Fruit fly (Drosophila melanogaster) whole organism, embryonic: Measurements from ENCODE around the gene RpL13.

Experiments
- Awh ChIP-seq: fragments of 200-800 bp; sonication (Bioruptor generic); IDR thresholded peaks from 2 replicates; pipeline ENCODE4, ENCODE4 v1.3.6; 2022; ENCODE audit warnings: missing biosample characterization, missing genetic modification characterization
- Bteb2 ChIP-seq: fragments of 200-800 bp; sonication (Bioruptor generic); optimal IDR thresholded peaks from 2 replicates; lab custom pipeline; 2016; ENCODE audit warnings: missing biosample characterization, missing genetic modification characterization
- CG10209 ChIP-seq: fragments of 200-800 bp; sonication (Bioruptor generic); optimal IDR thresholded peaks from 3 replicates; lab custom pipeline; 2017; ENCODE audit warnings: missing biosample characterization, mild to moderate bottlenecking, missing genetic modification characterization, missing genetic modification reagents
- CG1024 ChIP-seq: fragments of 200-800 bp; sonication (Bioruptor generic); IDR thresholded peaks from 2 replicates; pipeline ENCODE4 v1.3.6; 2022; ENCODE audit warnings: missing biosample characterization, missing genetic modification characterization
- CG12299 ChIP-seq: fragments of 200-800 bp; sonication (Bioruptor generic); optimal IDR thresholded peaks from 2 replicates; lab custom pipeline; 2018; ENCODE audit warnings: missing biosample characterization, mild to moderate bottlenecking, missing genetic modification characterization
- CG13424 ChIP-seq: fragments of 200-800 bp; sonication (Bioruptor generic); optimal IDR thresholded peaks from 2 replicates; lab custom pipeline; 2019; ENCODE audit warnings: missing biosample characterization, mild to moderate bottlenecking, missing genetic modification characterization, moderate library complexity
- CG14050 ChIP-seq: fragments of 200-800 bp; sonication (Bioruptor generic); IDR thresholded peaks from 3 replicates; pipeline ENCODE4 v1.3.6; 2022; ENCODE audit warnings: missing biosample characterization, missing genetic modification characterization
- CG1603 ChIP-seq: fragments of 200-800 bp; sonication (Bioruptor generic); optimal IDR thresholded peaks from 2 replicates; lab custom pipeline; 2019; ENCODE audit warnings: missing biosample characterization, mild to moderate bottlenecking, missing genetic modification characterization, moderate library complexity
- CG16815 ChIP-seq: fragments of 200-800 bp; sonication (Bioruptor generic); optimal IDR thresholded peaks from 3 replicates; lab custom pipeline; 2017; ENCODE audit warnings: missing biosample characterization, mild to moderate bottlenecking, missing genetic modification characterization
- CG17328 ChIP-seq: fragments of 200-800 bp; sonication (Bioruptor generic); IDR thresholded peaks from 2 replicates; pipeline ENCODE4 v1.3.6; 2022; ENCODE audit warnings: missing biosample characterization, missing genetic modification characterization
- CG17359 ChIP-seq: fragments of 200-800 bp; sonication (Bioruptor generic); optimal IDR thresholded peaks from 3 replicates; lab custom pipeline; 2018; ENCODE audit warnings: missing biosample characterization, mild to moderate bottlenecking, missing genetic modification characterization, moderate library complexity
- CG17829 ChIP-seq: fragments of 200-800 bp; optimal IDR thresholded peaks from 2 replicates; lab custom pipeline; 2019; ENCODE audit warnings: missing biosample characterization, mild to moderate bottlenecking, missing genetic modification characterization, moderate library complexity
- CG18599 ChIP-seq: fragments of 200-800 bp; sonication (Bioruptor generic); optimal IDR thresholded peaks from 3 replicates; lab custom pipeline; 2017; ENCODE audit warnings: missing biosample characterization, missing genetic modification characterization, mild to moderate bottlenecking, moderate library complexity, missing genetic modification reagents
- CG2116 ChIP-seq: fragments of 200-800 bp; sonication (Bioruptor generic); optimal IDR thresholded peaks from 3 replicates; lab custom pipeline; 2018; ENCODE audit warnings: missing biosample characterization, mild to moderate bottlenecking, missing genetic modification characterization
- CG6765 ChIP-seq: fragments of 200-800 bp; sonication (Bioruptor generic); optimal IDR thresholded peaks from 3 replicates; lab custom pipeline; 2017; ENCODE audit warnings: missing biosample characterization, mild to moderate bottlenecking, missing genetic modification characterization
- CG7928 ChIP-seq: fragments of 200-800 bp; sonication (Bioruptor generic); optimal IDR thresholded peaks from 2 replicates; lab custom pipeline; 2017; ENCODE audit warnings: missing biosample characterization, mild to moderate bottlenecking, missing genetic modification characterization
- CHES-1-like ChIP-seq: fragments of 200-800 bp; sonication (Bioruptor generic); optimal IDR thresholded peaks from 2 replicates; lab custom pipeline; 2016; ENCODE audit warnings: missing biosample characterization, missing genetic modification characterization
- Fer1 ChIP-seq: fragments of 200-800 bp; sonication (Bioruptor generic); optimal IDR thresholded peaks from 2 replicates; lab custom pipeline; 2017; ENCODE audit warnings: missing biosample characterization, mild to moderate bottlenecking, missing genetic modification characterization
- HLH54F ChIP-seq: fragments of 200-800 bp; sonication (Bioruptor generic); optimal IDR thresholded peaks from 3 replicates; lab custom pipeline; 2016; ENCODE audit warnings: missing biosample characterization, missing genetic modification characterization
- Hr51 ChIP-seq, 2 experiments: fragments of 200-800 bp; sonication (Bioruptor generic); optimal IDR thresholded peaks; 2 replicates in 1 of 2; 3 replicates in 1 of 2; lab custom pipeline; 2016 to 2018; ENCODE audit warnings: missing biosample characterization in 2 of 2, missing genetic modification characterization in 2 of 2, mild to moderate bottlenecking in 1 of 2, moderate library complexity in 1 of 2
- Jarid2 ChIP-seq: fragments of 200-800 bp; sonication (Bioruptor generic); optimal IDR thresholded peaks from 3 replicates; lab custom pipeline; 2017; ENCODE audit warnings: mild to moderate bottlenecking, missing biosample characterization, missing genetic modification reagents, missing genetic modification characterization
- NC2β ChIP-seq: fragments of 200-800 bp; sonication (Bioruptor generic); optimal IDR thresholded peaks from 2 replicates; lab custom pipeline; 2016; ENCODE audit warnings: missing biosample characterization, missing genetic modification characterization
- Nf-YC ChIP-seq: fragments of 200-800 bp; optimal IDR thresholded peaks from 3 replicates; lab custom pipeline; 2019; ENCODE audit warnings: missing biosample characterization, mild to moderate bottlenecking, missing genetic modification characterization, moderate library complexity
- NfI ChIP-seq: fragments of 200-800 bp; sonication (Bioruptor generic); optimal IDR thresholded peaks from 3 replicates; lab custom pipeline; 2018; ENCODE audit warnings: missing biosample characterization, mild to moderate bottlenecking, missing genetic modification characterization, moderate library complexity
- Rfx ChIP-seq: fragments of 200-800 bp; sonication (Bioruptor generic); IDR thresholded peaks from 2 replicates; pipeline ENCODE4 v1.3.6; 2022; ENCODE audit warnings: missing biosample characterization, missing genetic modification characterization
- Scr ChIP-seq: fragments of 200-800 bp; sonication (Bioruptor generic); IDR thresholded peaks from 2 replicates; pipeline ENCODE4 v1.3.6; 2022; ENCODE audit warnings: missing biosample characterization, missing genetic modification characterization; ENCODE audit not compliant: partially characterized antibody
- Sox102F ChIP-seq: fragments of 200-800 bp; sonication (Bioruptor generic); optimal IDR thresholded peaks from 2 replicates; lab custom pipeline; 2018; ENCODE audit warnings: missing biosample characterization, mild to moderate bottlenecking, missing genetic modification characterization, moderate library complexity
- aop ChIP-seq: fragments of 200-800 bp; sonication (Bioruptor generic); IDR thresholded peaks from 2 replicates; pipeline ENCODE4 v1.3.6; 2022; ENCODE audit warnings: missing biosample characterization, missing genetic modification characterization
- ato ChIP-seq: fragments of 200-800 bp; sonication (Bioruptor generic); IDR thresholded peaks from 2 replicates; pipeline ENCODE4 v1.3.6; 2022; ENCODE audit warnings: missing biosample characterization, missing genetic modification characterization; ENCODE audit not compliant: partially characterized antibody
- az2 ChIP-seq: fragments of 200-800 bp; sonication (Bioruptor generic); optimal IDR thresholded peaks from 3 replicates; lab custom pipeline; 2016; ENCODE audit warnings: missing biosample characterization, missing genetic modification characterization
- btn ChIP-seq: fragments of 200-800 bp; sonication (Bioruptor generic); optimal IDR thresholded peaks from 2 replicates; lab custom pipeline; 2016; ENCODE audit warnings: missing biosample characterization, missing genetic modification characterization
- chif ChIP-seq, 2 experiments: fragments of 200-800 bp; sonication (Bioruptor generic); optimal IDR thresholded peaks; 3 replicates each; lab custom pipeline; 2016; ENCODE audit warnings: missing biosample characterization in 2 of 2, missing genetic modification characterization in 2 of 2
- croc ChIP-seq: fragments of 200-800 bp; sonication (Bioruptor generic); conservative IDR thresholded peaks from 3 replicates; pipeline ENCODE4 v1.3.6; 2022; ENCODE audit warnings: missing biosample characterization, missing genetic modification characterization
- danr ChIP-seq: fragments of 200-800 bp; sonication (Bioruptor generic); IDR thresholded peaks from 2 replicates; pipeline ENCODE4 v1.3.6; 2022; ENCODE audit warnings: missing biosample characterization, missing genetic modification characterization
- dysf ChIP-seq: fragments of 200-800 bp; sonication (Bioruptor generic); IDR thresholded peaks from 3 replicates; pipeline ENCODE4 v1.3.6; 2022; ENCODE audit warnings: missing biosample characterization, missing genetic modification characterization
- gfzf ChIP-seq: fragments of 200-800 bp; sonication (Bioruptor generic); optimal IDR thresholded peaks from 2 replicates; lab custom pipeline; 2016; ENCODE audit warnings: missing biosample characterization, mild to moderate bottlenecking, missing genetic modification characterization, moderate library complexity
- gsb-n ChIP-seq: fragments of 200-800 bp; sonication (Bioruptor generic); optimal IDR thresholded peaks from 3 replicates; lab custom pipeline; 2018; ENCODE audit warnings: missing biosample characterization, mild to moderate bottlenecking, missing genetic modification characterization
- ind ChIP-seq: fragments of 200-800 bp; sonication (Bioruptor generic); optimal IDR thresholded peaks from 3 replicates; lab custom pipeline; 2016; ENCODE audit warnings: missing biosample characterization, missing genetic modification characterization
- jing ChIP-seq: fragments of 200-800 bp; sonication (Bioruptor generic); optimal IDR thresholded peaks from 2 replicates; lab custom pipeline; 2018; ENCODE audit warnings: missing biosample characterization, mild to moderate bottlenecking, missing genetic modification characterization
- pan ChIP-seq, 4 experiments: fragments of >200 bp in 3 of 4; fragments of 200-800 bp in 1 of 4; sonication (Bioruptor generic) in 1 of 4; optimal IDR thresholded peaks in 3 of 4; IDR thresholded peaks in 1 of 4; 2 replicates each; pipeline versions ENCODE4 v1.3.6 to Lab custom; 2017 to 2022; ENCODE audit warnings: missing biosample characterization in 2 of 4, missing genetic modification characterization in 2 of 4, mixed read lengths in 1 of 4
- sd ChIP-seq: fragments of 200-800 bp; sonication (Bioruptor generic); optimal IDR thresholded peaks from 3 replicates; lab custom pipeline; 2018; ENCODE audit warnings: missing biosample characterization, mild to moderate bottlenecking, missing genetic modification characterization, moderate library complexity
- sens-2 ChIP-seq: fragments of 200-800 bp; sonication (Bioruptor generic); IDR thresholded peaks from 2 replicates; pipeline ENCODE4 v1.3.6; 2022; ENCODE audit warnings: missing biosample characterization, missing genetic modification characterization
- slou ChIP-seq: fragments of 200-800 bp; sonication (Bioruptor generic); optimal IDR thresholded peaks from 3 replicates; lab custom pipeline; 2016; ENCODE audit warnings: missing biosample characterization, missing genetic modification characterization
- tin ChIP-seq: fragments of 200-800 bp; sonication (Bioruptor generic); optimal IDR thresholded peaks from 3 replicates; lab custom pipeline; 2016; ENCODE audit warnings: missing biosample characterization, missing genetic modification characterization
- ttk ChIP-seq: fragments of 200-800 bp; sonication (Bioruptor generic); IDR thresholded peaks from 2 replicates; pipeline ENCODE4 v2.1.2; 2022; ENCODE audit warnings: missing biosample characterization, missing genetic modification characterization
- wdn ChIP-seq: fragments of 200-800 bp; sonication (Bioruptor generic); IDR thresholded peaks from 2 replicates; pipeline ENCODE4 v1.3.6; 2022; ENCODE audit warnings: missing biosample characterization, missing genetic modification characterization
- zf30C ChIP-seq: fragments of 200-800 bp; sonication (Bioruptor generic); optimal IDR thresholded peaks from 3 replicates; lab custom pipeline; 2018; ENCODE audit warnings: missing biosample characterization, mild to moderate bottlenecking, missing genetic modification characterization
- zfh1 ChIP-seq: fragments of 200-800 bp; sonication (Bioruptor generic); IDR thresholded peaks from 3 replicates; pipeline ENCODE4 v1.3.6; 2022; ENCODE audit warnings: missing biosample characterization, missing genetic modification characterization

The RpL13 gene

DNA sequence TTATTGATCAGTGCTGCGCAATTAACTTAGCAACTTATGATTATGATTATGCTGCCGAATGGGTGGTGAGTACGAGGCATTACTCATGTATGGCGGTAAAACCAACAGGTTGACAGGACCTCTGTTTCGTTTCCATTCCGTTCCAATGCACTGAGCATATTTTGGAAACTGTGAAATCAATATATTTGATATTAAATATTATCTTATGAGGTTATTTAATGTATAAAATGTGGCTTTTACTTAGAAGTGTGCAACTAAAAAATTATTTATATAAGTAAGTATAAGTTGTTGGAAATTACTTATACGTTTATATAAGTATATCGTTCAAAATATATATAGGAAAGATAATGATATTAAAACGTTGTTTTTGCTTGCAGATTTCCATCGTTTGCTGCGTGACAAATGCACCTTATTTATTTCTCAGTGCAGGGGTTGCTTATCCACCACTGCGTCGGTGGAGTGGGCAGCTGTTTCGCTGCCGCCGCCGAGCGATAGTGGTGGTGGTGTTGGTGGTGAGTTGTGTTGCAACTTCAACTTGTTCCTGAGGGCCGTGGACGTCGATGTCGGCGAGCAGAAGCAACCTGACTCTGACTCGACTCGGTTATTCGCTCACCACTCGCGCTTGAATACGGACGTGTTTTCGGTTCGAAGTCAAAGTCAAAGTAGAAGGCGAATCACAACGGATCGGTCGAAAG lies 17.1 kb downstream of the RpL13 start, which contains the start of gene bib (continued):
- TF ChIP-seq chif (GFP tag; optimal IDR thresholded peaks at IDR 0.05; lab: Kevin White, UChicago) (peak in 1 of 2 experiments; percentile 64), zf30C (GFP tag; lab: Kevin White, UChicago) (peak; percentile 99), CHES-1-like (GFP tag; lab: Kevin White, UChicago) (peak; percentile 21), aop (GFP tag; lab: Robert Waterston, UW) (no peak), sd (tag; lab: Kevin White, UChicago) (peak; percentile 33), CG6765 (GFP tag; lab: Kevin White, UChicago) (peak; percentile 47), CG10209 (GFP tag; lab: Kevin White, UChicago) (peak; percentile 85), slou (GFP tag; lab: Kevin White, UChicago) (peak; percentile 61), Scr (GFP tag; lab: Robert Waterston, UW) (peak; percentile 22; the same call in 1 of the 2 replicates), sens-2 (peak; percentile 42; the same call in 1 of the 2 replicates), dysf (peak; percentile 77), Rfx (GFP tag; lab: Robert Waterston, UW) (peak; percentile 67), CG16815 (GFP tag; lab: Kevin White, UChicago) (peak; percentile 86), wdn (0 out of 2 replicates have a peak, but pooled peaks have one; percentile 20), Jarid2 (GFP tag; lab: Kevin White, UChicago) (peak; percentile 84), NfI (GFP tag; lab: Kevin White, UChicago) (peak; percentile 76), CG1024 (no peak), NC2β (GFP tag; lab: Kevin White, UChicago) (peak; percentile 53), Fer1 (peak; percentile 87), pan (optimal IDR thresholded peaks at IDR 0.05; lab: Kevin White, UChicago) (no peak), pan (GFP tag; optimal IDR thresholded peaks at IDR 0.05 in 1 of 2, IDR thresholded peaks at IDR 0.05 in 1 of 2) (peak in 1 of 2 experiments; percentile 58), CG1603 (tag; lab: Kevin White, UChicago) (peak; percentile 37), zfh1 (GFP tag; lab: Robert Waterston, UW) (peak; percentile 69; the same call in 2 of the 3 replicates), CG14050 (peak; percentile 39; the same call in 1 of the 3 replicates), gsb-n (tag; lab: Kevin White, UChicago) (peak; percentile 89), gfzf (GFP tag; lab: Kevin White, UChicago) (no peak), az2 (GFP tag; lab: Kevin White, UChicago) (peak; percentile 89), danr (GFP tag; lab: Robert Waterston, UW) (peak; percentile 56; the same call in 1 of the 2 replicates), CG18599 (GFP tag; lab: Kevin White, UChicago) (peak; percentile 90), tin (GFP tag; lab: Kevin White, UChicago) (peak; percentile 85), jing (GFP tag; lab: Kevin White, UChicago) (peak; percentile 18), CG13424 (tag; lab: Kevin White, UChicago) (peak; percentile 86), Nf-YC (tag; lab: Kevin White, UChicago) (peak; percentile 64), ind (GFP tag; lab: Kevin White, UChicago) (peak; percentile 73), CG17359 (tag; lab: Kevin White, UChicago) (peak; percentile 83), HLH54F (GFP tag; lab: Kevin White, UChicago) (peak; percentile 19), croc (GFP tag; lab: Robert Waterston, UW) (peak; percentile 66), Awh (GFP tag; lab: Robert Waterston, UW) (peak; percentile 56; the same call in 1 of the 2 replicates), Bteb2 (no peak), CG2116 (GFP tag; lab: Kevin White, UChicago) (peak; percentile 71), ttk (GFP tag; lab: Robert Waterston, UW) (peak; percentile 62; the same call in 1 of the 2 replicates), Hr51 (GFP tag; optimal IDR thresholded peaks at IDR 0.05; lab: Kevin White, UChicago) (peak; percentile 54 to 81), CG17829 (tag; lab: Kevin White, UChicago) (peak; percentile 95), CG17328 (GFP tag; lab: Robert Waterston, UW) (peak; percentile 69), btn (GFP tag; lab: Kevin White, UChicago) (no peak), CG7928 (GFP tag; lab: Kevin White, UChicago) (peak; percentile 26), ato (GFP tag; lab: Robert Waterston, UW) (no peak), Sox102F (GFP tag; lab: Kevin White, UChicago) (peak; percentile 84), CG12299 (peak; percentile 62)
